Fruit fly (Drosophila melanogaster): ENCODE measurements around the gene CG9981.

The CG9981 gene

DNA sequence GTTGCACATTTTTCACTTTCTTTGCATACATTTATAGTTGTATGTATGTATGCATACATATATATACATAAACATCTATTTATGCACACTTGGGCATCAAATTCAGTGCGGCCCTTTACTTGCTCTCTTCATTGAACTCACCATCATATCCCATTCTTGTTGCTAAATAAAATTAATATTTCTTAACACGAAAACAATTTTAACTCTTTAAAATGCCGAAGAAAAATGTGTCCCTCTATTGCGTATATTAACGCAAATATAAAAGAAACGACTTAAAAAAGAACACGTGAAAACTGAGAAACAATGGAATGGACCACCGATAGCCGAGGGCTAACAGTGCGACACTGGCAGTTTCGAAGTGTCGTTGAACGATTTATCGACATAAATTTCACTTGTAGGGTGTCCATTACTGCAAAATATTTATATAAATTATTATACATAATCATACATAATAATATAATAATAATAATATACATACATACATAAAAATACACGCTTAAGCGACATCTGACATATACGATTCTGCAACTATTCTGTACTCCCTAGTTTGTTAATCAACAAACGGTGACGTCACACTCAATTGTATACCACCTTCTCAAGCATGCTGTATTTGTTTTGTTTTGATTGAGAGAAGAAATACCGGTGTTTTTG, 46.1 kb downstream of the CG9981 start, which contains the start of the genes U2af50 and PIG-Q (continued):
- TF ChIP-seq CG9932 (GFP tag; IDR thresholded peaks at IDR 0.05): peak; percentile 92
- TF ChIP-seq CG15514 (GFP tag; optimal IDR thresholded peaks at IDR 0.05): peak; percentile 85
- peak; percentile 93 for TF ChIP-seq zfh1 (GFP tag; IDR thresholded peaks at IDR 0.05)
- TF ChIP-seq HLH54F (GFP tag; optimal IDR thresholded peaks at IDR 0.05): peak; percentile 45
- no peak for TF ChIP-seq Doc2 (GFP tag; IDR thresholded peaks at IDR 0.05)
- TF ChIP-seq CG18599 (GFP tag; optimal IDR thresholded peaks at IDR 0.05): peak; percentile 92
- TF ChIP-seq Dll (GFP tag; IDR thresholded peaks at IDR 0.05; ENCODE audit: partially characterized antibody): no peak; the same call in 3 of the 4 replicates
- TF ChIP-seq Doc3 (GFP tag; IDR thresholded peaks at IDR 0.05; ENCODE audit: partially characterized antibody): no peak
- TF ChIP-seq nau (GFP tag; optimal IDR thresholded peaks at IDR 0.05): no peak
- TF ChIP-seq bsh (GFP tag; optimal IDR thresholded peaks at IDR 0.05): peak; percentile 77 to 96
- TF ChIP-seq CG12104 (GFP tag; optimal IDR thresholded peaks at IDR 0.05): peak; percentile 73
- peak; percentile 94 for TF ChIP-seq Xbp1 (GFP tag; optimal IDR thresholded peaks at IDR 0.05)
- peak; percentile 83 for TF ChIP-seq CG6765 (GFP tag; optimal IDR thresholded peaks at IDR 0.05)
- no peak for TF ChIP-seq mirr (GFP tag; optimal IDR thresholded peaks at IDR 0.05)
- no peak for TF ChIP-seq cad (GFP tag; optimal IDR thresholded peaks at IDR 0.05)
- TF ChIP-seq CG16779 (GFP tag; IDR thresholded peaks at IDR 0.05): no peak; the same call in 1 of the 2 replicates
- peak; percentile 91 for TF ChIP-seq HLH3B (GFP tag; IDR thresholded peaks at IDR 0.05)
- peak; percentile 90 for TF ChIP-seq salm (tag; optimal IDR thresholded peaks at IDR 0.05)
- peak; percentile 27 for TF ChIP-seq CG15479 (GFP tag; optimal IDR thresholded peaks at IDR 0.05)
- TF ChIP-seq Fer2 (tag; optimal IDR thresholded peaks at IDR 0.05): peak; percentile 78
- TF ChIP-seq CkIIα-i1 (GFP tag; IDR thresholded peaks at IDR 0.05): no peak
- TF ChIP-seq Spps (tag; optimal IDR thresholded peaks at IDR 0.05): peak; percentile 87
- peak; percentile 93 for TF ChIP-seq Ada2b (GFP tag; IDR thresholded peaks at IDR 0.05)
- TF ChIP-seq sim (GFP tag; IDR thresholded peaks at IDR 0.05): peak; percentile 73; the same call in 1 of the 2 replicates
- TF ChIP-seq CG8924 (tag; optimal IDR thresholded peaks at IDR 0.05): peak; percentile 95
- TF ChIP-seq tin (GFP tag; optimal IDR thresholded peaks at IDR 0.05): peak; percentile 89
- TF ChIP-seq Gsc (GFP tag; IDR thresholded peaks at IDR 0.05): no peak
- TF ChIP-seq croc (GFP tag; conservative IDR thresholded peaks at IDR 0.05): peak; percentile 90
- TF ChIP-seq tup (GFP tag; optimal IDR thresholded peaks at IDR 0.05): peak; percentile 9
- peak; percentile 68 for TF ChIP-seq CG17912 (GFP tag; optimal IDR thresholded peaks at IDR 0.05)
- no peak; the same call in 2 of the 3 replicates for TF ChIP-seq jigr1 (GFP tag; IDR thresholded peaks at IDR 0.05)
- TF ChIP-seq klu (GFP tag; IDR thresholded peaks at IDR 0.05): no peak
- TF ChIP-seq Trl (optimal IDR thresholded peaks at IDR 0.05): no peak
- peak; percentile 51 for TF ChIP-seq Trl (GFP tag; optimal IDR thresholded peaks at IDR 0.05)
- peak; percentile 90 for TF ChIP-seq esg (GFP tag; conservative IDR thresholded peaks at IDR 0.05)
- TF ChIP-seq CG11560 (tag; IDR thresholded peaks at IDR 0.05): peak; percentile 73
- peak; percentile 87 for TF ChIP-seq CG8281 (tag; optimal IDR thresholded peaks at IDR 0.05)
- peak; percentile 63 for TF ChIP-seq BEAF-32 (GFP tag; optimal IDR thresholded peaks at IDR 0.05)
- TF ChIP-seq CG32532 (GFP tag; IDR thresholded peaks at IDR 0.05): peak; percentile 94
- TF ChIP-seq wdn (GFP tag; IDR thresholded peaks at IDR 0.05): peak; percentile 85
- TF ChIP-seq NC2α (GFP tag; optimal IDR thresholded peaks at IDR 0.05): no peak
- TF ChIP-seq CG14014 (GFP tag; IDR thresholded peaks at IDR 0.05): peak; percentile 92
- TF ChIP-seq dm (GFP tag; optimal IDR thresholded peaks at IDR 0.05): peak; percentile 29
- peak; percentile 64; the same call in 1 of the 2 replicates for TF ChIP-seq bowl (GFP tag; IDR thresholded peaks at IDR 0.05)
- peak; percentile 46 for TF ChIP-seq ems (GFP tag; optimal IDR thresholded peaks at IDR 0.05)
- TF ChIP-seq Neu2 (GFP tag; optimal IDR thresholded peaks at IDR 0.05; ENCODE audit: borderline replicate concordance): no peak
- TF ChIP-seq CG2120 (GFP tag; optimal IDR thresholded peaks at IDR 0.05): peak; percentile 79
- TF ChIP-seq Dbx (GFP tag; IDR thresholded peaks at IDR 0.05): peak; percentile 94
- peak; percentile 93 for TF ChIP-seq CG10209 (GFP tag; optimal IDR thresholded peaks at IDR 0.05)
- TF ChIP-seq Hr78 (GFP tag; optimal IDR thresholded peaks at IDR 0.05): no peak
